Fruit fly (Drosophila melanogaster) whole organism, embryonic: ENCODE data around the gene CG11593.

ENCODE experiments used
- B-H1 ChIP-seq: fragments of 200-800 bp; sonication (Bioruptor generic); IDR thresholded peaks from 3 replicates; pipeline ENCODE4 v1.3.6; 2022; ENCODE audit warnings: missing biosample characterization, missing genetic modification characterization
- Bdp1 ChIP-seq: fragments of 200-800 bp; sonication (Bioruptor generic); optimal IDR thresholded peaks from 3 replicates; lab custom pipeline; 2016; ENCODE audit warnings: missing biosample characterization, missing genetic modification characterization
- C15 ChIP-seq: fragments of 200-800 bp; sonication (Bioruptor generic); IDR thresholded peaks from 3 replicates; pipeline ENCODE4 v1.3.6; 2022; ENCODE audit warnings: missing biosample characterization, missing genetic modification characterization
- CG10209 ChIP-seq: fragments of 200-800 bp; sonication (Bioruptor generic); optimal IDR thresholded peaks from 3 replicates; lab custom pipeline; 2017; ENCODE audit warnings: missing biosample characterization, mild to moderate bottlenecking, missing genetic modification characterization, missing genetic modification reagents
- CG10274 ChIP-seq: fragments of 200-800 bp; sonication (Bioruptor generic); optimal IDR thresholded peaks from 3 replicates; lab custom pipeline; 2017; ENCODE audit warnings: missing biosample characterization, mild to moderate bottlenecking, missing genetic modification characterization
- CG10979 ChIP-seq: fragments of 200-800 bp; sonication (Bioruptor generic); optimal IDR thresholded peaks from 2 replicates; lab custom pipeline; 2018; ENCODE audit warnings: missing biosample characterization, mild to moderate bottlenecking, missing genetic modification characterization, moderate library complexity
- CG11504 ChIP-seq: fragments of 200-800 bp; sonication (Bioruptor generic); optimal IDR thresholded peaks from 3 replicates; lab custom pipeline; 2019; ENCODE audit warnings: missing biosample characterization, mild to moderate bottlenecking, missing genetic modification characterization, moderate library complexity
- CG12391 ChIP-seq: fragments of 200-800 bp; sonication (Bioruptor generic); optimal IDR thresholded peaks from 3 replicates; lab custom pipeline; 2018; ENCODE audit warnings: missing biosample characterization, mild to moderate bottlenecking, missing genetic modification characterization, moderate library complexity
- CG14710 ChIP-seq: fragments of 200-800 bp; sonication (Bioruptor generic); optimal IDR thresholded peaks from 3 replicates; lab custom pipeline; 2019; ENCODE audit warnings: missing biosample characterization, mild to moderate bottlenecking, missing genetic modification characterization, moderate library complexity
- CG15073 ChIP-seq: fragments of 200-800 bp; sonication (Bioruptor generic); optimal IDR thresholded peaks from 2 replicates; lab custom pipeline; 2016; ENCODE audit warnings: missing biosample characterization, missing genetic modification characterization
- CG18011 ChIP-seq: fragments of 200-800 bp; sonication (Bioruptor generic); optimal IDR thresholded peaks from 2 replicates; lab custom pipeline; 2017; ENCODE audit warnings: missing biosample characterization, missing genetic modification characterization, mild to moderate bottlenecking, moderate library complexity, missing genotype
- CG2678 ChIP-seq: fragments of 200-800 bp; sonication (Bioruptor generic); optimal IDR thresholded peaks from 3 replicates; lab custom pipeline; 2019; ENCODE audit warnings: missing biosample characterization, mild to moderate bottlenecking, missing genetic modification characterization, moderate library complexity
- CG2889 ChIP-seq: fragments of 200-800 bp; sonication (Bioruptor generic); IDR thresholded peaks from 3 replicates; pipeline ENCODE4 v1.3.6; 2022; ENCODE audit warnings: missing biosample characterization, missing genetic modification characterization
- CG31441 ChIP-seq: fragments of 200-800 bp; sonication (Bioruptor generic); IDR thresholded peaks from 2 replicates; pipeline ENCODE4 v1.3.6; 2022; ENCODE audit warnings: missing biosample characterization, missing genetic modification characterization
- CG34422 ChIP-seq: fragments of 200-800 bp; sonication (Bioruptor generic); IDR thresholded peaks from 3 replicates; pipeline ENCODE4 v1.3.6; 2022; ENCODE audit warnings: missing biosample characterization, missing genetic modification characterization
- CG3995 ChIP-seq: fragments of 200-800 bp; sonication (Bioruptor generic); optimal IDR thresholded peaks from 3 replicates; lab custom pipeline; 2016; ENCODE audit warnings: missing biosample characterization, missing genetic modification characterization
- CG42726 ChIP-seq: fragments of 200-800 bp; sonication (Bioruptor generic); IDR thresholded peaks from 2 replicates; pipeline ENCODE4 v1.3.6; 2022; ENCODE audit warnings: missing biosample characterization, missing genetic modification characterization; ENCODE audit not compliant: partially characterized antibody
- CG4854 ChIP-seq: fragments of 200-800 bp; sonication (Bioruptor generic); optimal IDR thresholded peaks from 2 replicates; lab custom pipeline; 2016; ENCODE audit warnings: missing biosample characterization, missing genetic modification characterization, inconsistent platforms
- CG5180 ChIP-seq: fragments of 200-800 bp; sonication (Bioruptor generic); optimal IDR thresholded peaks from 3 replicates; lab custom pipeline; 2017; ENCODE audit warnings: missing biosample characterization, missing genetic modification characterization, mild to moderate bottlenecking, moderate library complexity, missing genetic modification reagents
- Dfd ChIP-seq, 2 experiments: fragments of >200 bp; optimal IDR thresholded peaks; 2 replicates each; lab custom pipeline; 2017; ENCODE audit warnings: missing biosample characterization in 2 of 2, missing genetic modification characterization in 2 of 2
- Dp ChIP-seq: fragments of 200-800 bp; sonication (Bioruptor generic); optimal IDR thresholded peaks from 2 replicates; lab custom pipeline; 2018; ENCODE audit warnings: missing biosample characterization, mild to moderate bottlenecking, missing genetic modification characterization, moderate library complexity
- Gsc ChIP-seq: fragments of 200-800 bp; sonication (Bioruptor generic); IDR thresholded peaks from 2 replicates; pipeline ENCODE4 v1.3.6; 2022; ENCODE audit warnings: missing biosample characterization, missing genetic modification characterization
- H2.0 ChIP-seq: fragments of 200-800 bp; sonication (Bioruptor generic); IDR thresholded peaks from 2 replicates; pipeline ENCODE4 v1.3.6; 2022; ENCODE audit warnings: missing biosample characterization, missing genetic modification characterization
- Hmr ChIP-seq: fragments of 200-800 bp; sonication (Bioruptor generic); optimal IDR thresholded peaks from 3 replicates; lab custom pipeline; 2017; ENCODE audit warnings: mild to moderate bottlenecking, missing biosample characterization, missing genetic modification reagents, missing genetic modification characterization
- Mad ChIP-seq: fragments of 200-800 bp; sonication (Bioruptor generic); optimal IDR thresholded peaks from 2 replicates; lab custom pipeline; 2016; ENCODE audit warnings: missing biosample characterization, missing genetic modification characterization
- Med ChIP-seq: fragments of 200-800 bp; sonication (Bioruptor generic); peaks from one replicate; lab custom pipeline; 2016; ENCODE audit warnings: missing biosample characterization, missing genetic modification characterization, mild to moderate bottlenecking, inconsistent platforms, moderate library complexity
- Myb ChIP-seq: fragments of 200-800 bp; sonication (Bioruptor generic); optimal IDR thresholded peaks from 2 replicates; lab custom pipeline; 2016; ENCODE audit warnings: missing biosample characterization, missing genetic modification characterization
- NfI ChIP-seq: fragments of 200-800 bp; sonication (Bioruptor generic); optimal IDR thresholded peaks from 3 replicates; lab custom pipeline; 2018; ENCODE audit warnings: missing biosample characterization, mild to moderate bottlenecking, missing genetic modification characterization, moderate library complexity
- PHDP ChIP-seq: fragments of 200-800 bp; sonication (Bioruptor generic); optimal IDR thresholded peaks from 3 replicates; lab custom pipeline; 2018; ENCODE audit warnings: missing biosample characterization, mild to moderate bottlenecking, missing genetic modification characterization, moderate library complexity
- Pdp1 ChIP-seq, 2 experiments: fragments of 200-800 bp; sonication (Bioruptor generic); optimal IDR thresholded peaks; 3 replicates each; lab custom pipeline; 2016; ENCODE audit warnings: missing biosample characterization in 2 of 2, missing genetic modification characterization in 2 of 2, mild to moderate bottlenecking in 1 of 2, moderate library complexity in 1 of 2
- Sox100B ChIP-seq: fragments of 200-800 bp; sonication (Bioruptor generic); optimal IDR thresholded peaks from 3 replicates; lab custom pipeline; 2018; ENCODE audit warnings: missing biosample characterization, mild to moderate bottlenecking, missing genetic modification characterization
- Taf1 ChIP-seq: fragments of 200-800 bp; sonication (Bioruptor generic); IDR thresholded peaks from 2 replicates; pipeline ENCODE4 v1.3.6; 2022; ENCODE audit warnings: missing biosample characterization, missing genetic modification characterization
- Xrp1 ChIP-seq: fragments of 200-800 bp; sonication (Bioruptor generic); IDR thresholded peaks from 2 replicates; pipeline ENCODE4 v1.3.6; 2022; ENCODE audit warnings: missing biosample characterization, missing genetic modification characterization
- bowl ChIP-seq: fragments of 200-800 bp; sonication (Bioruptor generic); IDR thresholded peaks from 2 replicates; pipeline ENCODE4 v1.3.6; 2022; ENCODE audit warnings: missing biosample characterization, missing genetic modification characterization
- bsh ChIP-seq, 2 experiments: fragments of 200-800 bp; sonication (Bioruptor generic); optimal IDR thresholded peaks; 2 replicates each; lab custom pipeline; 2017 to 2018; ENCODE audit warnings: mild to moderate bottlenecking in 2 of 2, missing biosample characterization in 2 of 2, missing genetic modification characterization in 2 of 2, moderate library complexity in 1 of 2
- dmrt99B ChIP-seq: fragments of 200-800 bp; sonication (Bioruptor generic); optimal IDR thresholded peaks from 2 replicates; lab custom pipeline; 2018; ENCODE audit warnings: missing biosample characterization, mild to moderate bottlenecking, missing genetic modification characterization, moderate library complexity
- fd96Cb ChIP-seq: fragments of 200-800 bp; sonication (Bioruptor generic); optimal IDR thresholded peaks from 2 replicates; lab custom pipeline; 2018; ENCODE audit warnings: missing biosample characterization, mild to moderate bottlenecking, missing genetic modification characterization, moderate library complexity
- gcm2 ChIP-seq: fragments of 200-800 bp; sonication (Bioruptor generic); optimal IDR thresholded peaks from 2 replicates; lab custom pipeline; 2016; ENCODE audit warnings: missing biosample characterization, missing genetic modification characterization
- gem ChIP-seq: fragments of 200-800 bp; sonication (Bioruptor generic); optimal IDR thresholded peaks from 2 replicates; lab custom pipeline; 2019; ENCODE audit warnings: missing biosample characterization, mild to moderate bottlenecking, missing genetic modification characterization, moderate library complexity
- her ChIP-seq: fragments of 200-800 bp; sonication (Bioruptor generic); optimal IDR thresholded peaks from 2 replicates; lab custom pipeline; 2016; ENCODE audit warnings: missing biosample characterization, missing genetic modification characterization
- hth ChIP-seq: fragments of >200 bp; optimal IDR thresholded peaks from 2 replicates; lab custom pipeline; 2017; ENCODE audit warnings: inconsistent platforms
- kni ChIP-seq: fragments of 200-800 bp; sonication (Bioruptor generic); optimal IDR thresholded peaks from 3 replicates; lab custom pipeline; 2017; ENCODE audit warnings: mild to moderate bottlenecking, missing biosample characterization, missing genetic modification reagents, missing genetic modification characterization
- lilli ChIP-seq: fragments of 200-800 bp; sonication (Bioruptor generic); optimal IDR thresholded peaks from 3 replicates; lab custom pipeline; 2016; ENCODE audit warnings: missing biosample characterization, missing genetic modification characterization
- lola ChIP-seq, 3 experiments: fragments of >200 bp in 2 of 3; fragments of 200-800 bp in 1 of 3; sonication (Bioruptor generic) in 1 of 3; optimal IDR thresholded peaks; 2 replicates each; lab custom pipeline; 2017 to 2019; ENCODE audit warnings: missing biosample characterization in 3 of 3, missing genetic modification characterization in 3 of 3, mild to moderate bottlenecking in 1 of 3, moderate library complexity in 1 of 3
- nom ChIP-seq: fragments of 200-800 bp; sonication (Bioruptor generic); optimal IDR thresholded peaks from 2 replicates; lab custom pipeline; 2017; ENCODE audit warnings: missing biosample characterization, missing genetic modification characterization, mild to moderate bottlenecking, moderate library complexity, missing genetic modification reagents
- odd ChIP-seq: fragments of 200-800 bp; sonication (Bioruptor generic); optimal IDR thresholded peaks from 2 replicates; lab custom pipeline; 2017; ENCODE audit warnings: missing biosample characterization, mild to moderate bottlenecking, missing genetic modification characterization
- phol ChIP-seq: fragments of 200-800 bp; sonication (Bioruptor generic); optimal IDR thresholded peaks from 3 replicates; lab custom pipeline; 2018; ENCODE audit warnings: missing biosample characterization, mild to moderate bottlenecking, missing genetic modification characterization, moderate library complexity
- ssp ChIP-seq: fragments of 200-800 bp; sonication (Bioruptor generic); IDR thresholded peaks from 2 replicates; pipeline ENCODE4 v1.3.6; 2022; ENCODE audit warnings: missing biosample characterization, missing genetic modification characterization
- ttk ChIP-seq: fragments of 200-800 bp; sonication (Bioruptor generic); IDR thresholded peaks from 2 replicates; pipeline ENCODE4 v2.1.2; 2022; ENCODE audit warnings: missing biosample characterization, missing genetic modification characterization
- tx ChIP-seq: fragments of 200-800 bp; sonication (Bioruptor generic); optimal IDR thresholded peaks from 2 replicates; lab custom pipeline; 2016; ENCODE audit warnings: missing biosample characterization, missing genetic modification characterization

The CG11593 gene

DNA sequence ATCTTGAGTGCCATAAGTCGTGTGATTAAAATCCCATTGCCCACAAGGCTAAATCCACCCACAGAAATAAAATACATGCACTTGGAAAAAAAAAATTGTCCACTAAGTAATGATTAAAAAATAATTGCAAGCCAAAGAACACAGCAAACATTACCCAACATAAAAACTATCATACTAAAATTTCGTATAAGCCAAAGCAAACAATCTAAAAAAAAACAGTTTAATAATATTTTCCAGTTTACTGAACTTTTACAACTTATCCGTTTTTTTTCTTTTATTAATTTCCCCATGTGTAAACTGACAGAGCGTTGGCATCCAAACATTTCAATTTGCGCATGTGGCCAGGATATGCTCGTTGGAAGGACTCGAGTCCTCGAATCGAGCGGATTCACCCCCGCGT is 40.0 kb upstream of the CG11593 start (continued):
- TF ChIP-seq CG10979 (tag; lab: Kevin White, UChicago) (peak; percentile 47), hth (no peak), Myb (GFP tag; lab: Kevin White, UChicago) (no peak), gem (tag; lab: Kevin White, UChicago) (peak; percentile 46), Taf1 (GFP tag; lab: Robert Waterston, UW) (no peak), Mad (GFP tag; lab: Kevin White, UChicago) (no peak), CG18011 (GFP tag; lab: Kevin White, UChicago) (no peak), CG2889 (no peak), CG15073 (no peak), B-H1 (GFP tag; lab: Robert Waterston, UW) (no peak), CG14710 (peak; percentile 14), tx (GFP tag; lab: Kevin White, UChicago) (no peak), nom (GFP tag; lab: Kevin White, UChicago) (no peak), odd (GFP tag; lab: Kevin White, UChicago) (no peak), CG2678 (peak; percentile 36), CG31441 (GFP tag; lab: Robert Waterston, UW) (0 out of 2 replicates have a peak, but pooled peaks have one; percentile 13), CG34422 (no peak), NfI (GFP tag; lab: Kevin White, UChicago) (no peak), Xrp1 (peak; percentile 29; the same call in 1 of the 2 replicates), CG5180 (GFP tag; lab: Kevin White, UChicago) (no peak), PHDP (tag; lab: Kevin White, UChicago) (peak; percentile 0), Med (GFP tag; lab: Kevin White, UChicago) (no peak), Hmr (no peak), Sox100B (GFP tag; lab: Kevin White, UChicago) (peak; percentile 20), CG3995 (GFP tag; lab: Kevin White, UChicago) (no peak), CG42726 (no peak), CG11504 (tag; lab: Kevin White, UChicago) (peak; percentile 52), Dp (no peak), Dfd (GFP tag; optimal IDR thresholded peaks at IDR 0.05; lab: Kevin White, UChicago) (no peak), fd96Cb (tag; lab: Kevin White, UChicago) (peak; percentile 30), bsh (GFP tag; optimal IDR thresholded peaks at IDR 0.05; lab: Kevin White, UChicago) (peak in 1 of 2 experiments; percentile 26), dmrt99B (peak; percentile 38), Bdp1 (GFP tag; lab: Kevin White, UChicago) (no peak), Gsc (no peak), ssp (GFP tag; lab: Robert Waterston, UW) (no peak), ttk (GFP tag; lab: Robert Waterston, UW) (no peak), her (GFP tag; lab: Kevin White, UChicago) (no peak), kni (GFP tag; lab: Kevin White, UChicago) (no peak), gcm2 (GFP tag; lab: Kevin White, UChicago) (no peak), CG12391 (peak; percentile 8), phol (tag; lab: Kevin White, UChicago) (peak; percentile 30), C15 (no peak), Pdp1 (GFP tag; optimal IDR thresholded peaks at IDR 0.05; lab: Kevin White, UChicago) (no peak), lola (GFP tag; optimal IDR thresholded peaks at IDR 0.05; lab: Kevin White, UChicago) (peak in 1 of 3 experiments; percentile 1), H2.0 (GFP tag; lab: Robert Waterston, UW) (no peak), lilli (GFP tag; lab: Kevin White, UChicago) (no peak), bowl (GFP tag; lab: Robert Waterston, UW) (no peak), CG10274 (no peak), CG10209 (GFP tag; lab: Kevin White, UChicago) (no peak), CG4854 (GFP tag; lab: Kevin White, UChicago) (no peak)
- TF ChIP-seq, all 482 proteins: peak for 28
